Fruit fly (Drosophila melanogaster) whole organism, embryonic: Measurements from ENCODE around the gene CG4613.
A peak's percentile ranks its signal among the peaks of the same experiment; 100 is the strongest.

Experiments used
- BEAF-32 ChIP-seq: fragments of 200-800 bp; sonication (Bioruptor generic); optimal IDR thresholded peaks from 3 replicates; lab custom pipeline; 2017; ENCODE audit warnings: missing biosample characterization, missing genetic modification characterization, mild to moderate bottlenecking, moderate library complexity, missing genetic modification reagents
- CG11456 ChIP-seq: fragments of 200-800 bp; sonication (Bioruptor generic); IDR thresholded peaks from 3 replicates; pipeline ENCODE4 v1.3.6; 2022; ENCODE audit warnings: missing biosample characterization, missing genetic modification characterization
- CG12391 ChIP-seq: fragments of 200-800 bp; sonication (Bioruptor generic); optimal IDR thresholded peaks from 3 replicates; lab custom pipeline; 2018; ENCODE audit warnings: missing biosample characterization, mild to moderate bottlenecking, missing genetic modification characterization, moderate library complexity
- CG15514 ChIP-seq: fragments of 200-800 bp; sonication (Bioruptor generic); optimal IDR thresholded peaks from 3 replicates; lab custom pipeline; 2017; ENCODE audit warnings: missing biosample characterization, missing genetic modification characterization, mild to moderate bottlenecking, moderate library complexity, missing genetic modification reagents
- CG15601 ChIP-seq: fragments of 200-800 bp; sonication (Bioruptor generic); optimal IDR thresholded peaks from 3 replicates; lab custom pipeline; 2019; ENCODE audit warnings: missing biosample characterization, mild to moderate bottlenecking, missing genetic modification characterization, moderate library complexity
- CG17361 ChIP-seq: fragments of 200-800 bp; sonication (Bioruptor generic); IDR thresholded peaks from 3 replicates; pipeline ENCODE4 v1.3.6; 2022; ENCODE audit warnings: missing biosample characterization, missing genetic modification characterization
- CG17829 ChIP-seq: fragments of 200-800 bp; optimal IDR thresholded peaks from 2 replicates; lab custom pipeline; 2019; ENCODE audit warnings: missing biosample characterization, mild to moderate bottlenecking, missing genetic modification characterization, moderate library complexity
- CG2129 ChIP-seq: fragments of 200-800 bp; sonication (Bioruptor generic); IDR thresholded peaks from 2 replicates; pipeline ENCODE4 v1.3.6; 2022; ENCODE audit warnings: missing biosample characterization, missing genetic modification characterization; ENCODE audit not compliant: partially characterized antibody
- CG33213 ChIP-seq: fragments of 200-800 bp; sonication (Bioruptor generic); optimal IDR thresholded peaks from 3 replicates; lab custom pipeline; 2016; ENCODE audit warnings: missing biosample characterization, missing genetic modification characterization
- CG4360 ChIP-seq: fragments of 200-800 bp; sonication (Bioruptor generic); IDR thresholded peaks from 2 replicates; pipeline ENCODE4 v1.3.6; 2022; ENCODE audit warnings: missing biosample characterization, missing genetic modification characterization
- CG4707 ChIP-seq: fragments of 200-800 bp; sonication (Bioruptor generic); optimal IDR thresholded peaks from 2 replicates; lab custom pipeline; 2018; ENCODE audit warnings: missing biosample characterization, mild to moderate bottlenecking, missing genetic modification characterization, moderate library complexity
- CG6254 ChIP-seq: fragments of 200-800 bp; sonication (Bioruptor generic); optimal IDR thresholded peaks from 3 replicates; lab custom pipeline; 2017; ENCODE audit warnings: mild to moderate bottlenecking, missing biosample characterization, missing genetic modification reagents, missing genetic modification characterization
- CG6765 ChIP-seq: fragments of 200-800 bp; sonication (Bioruptor generic); optimal IDR thresholded peaks from 3 replicates; lab custom pipeline; 2017; ENCODE audit warnings: missing biosample characterization, mild to moderate bottlenecking, missing genetic modification characterization
- CG6791 ChIP-seq: fragments of 200-800 bp; sonication (Bioruptor generic); IDR thresholded peaks from 3 replicates; pipeline ENCODE4 v1.3.6; 2022; ENCODE audit warnings: missing biosample characterization, missing genetic modification characterization; ENCODE audit not compliant: partially characterized antibody
- CG7963 ChIP-seq: fragments of 200-800 bp; sonication (Bioruptor generic); IDR thresholded peaks from 3 replicates; pipeline ENCODE4 v1.3.6; 2022; ENCODE audit warnings: missing biosample characterization, missing genetic modification characterization; ENCODE audit not compliant: partially characterized antibody
- CG8924 ChIP-seq: fragments of 200-800 bp; optimal IDR thresholded peaks from 3 replicates; lab custom pipeline; 2019; ENCODE audit warnings: missing biosample characterization, mild to moderate bottlenecking, missing genetic modification characterization, moderate library complexity
- CTCF ChIP-seq: fragments of 200-800 bp; sonication (Bioruptor generic); optimal IDR thresholded peaks from 2 replicates; lab custom pipeline; 2017; ENCODE audit warnings: missing biosample characterization, mild to moderate bottlenecking, missing genetic modification characterization, moderate library complexity
- CoRest ChIP-seq: fragments of 200-800 bp; sonication (Bioruptor generic); optimal IDR thresholded peaks from 3 replicates; lab custom pipeline; 2018; ENCODE audit warnings: missing biosample characterization, mild to moderate bottlenecking, missing genetic modification characterization, moderate library complexity
- Dip2 ChIP-seq: fragments of 200-800 bp; sonication (Bioruptor generic); IDR thresholded peaks from 2 replicates; pipeline ENCODE4 v1.3.6; 2022; ENCODE audit warnings: missing biosample characterization, missing genetic modification characterization
- Doc3 ChIP-seq: fragments of 200-800 bp; sonication (Bioruptor generic); IDR thresholded peaks from 3 replicates; pipeline ENCODE4 v1.3.6; 2022; ENCODE audit warnings: missing biosample characterization, missing genetic modification characterization; ENCODE audit not compliant: partially characterized antibody
- Dp ChIP-seq: fragments of 200-800 bp; sonication (Bioruptor generic); optimal IDR thresholded peaks from 2 replicates; lab custom pipeline; 2018; ENCODE audit warnings: missing biosample characterization, mild to moderate bottlenecking, missing genetic modification characterization, moderate library complexity
- Eip74EF ChIP-seq, 2 experiments: fragments of 200-800 bp in 1 of 2; fragments of >200 bp in 1 of 2; sonication (Bioruptor generic) in 1 of 2; optimal IDR thresholded peaks; 2 replicates each; lab custom pipeline; 2017 to 2019; ENCODE audit warnings: missing biosample characterization in 2 of 2, missing genetic modification characterization in 2 of 2, mild to moderate bottlenecking in 1 of 2, moderate library complexity in 1 of 2
- Ets97D ChIP-seq: fragments of 200-800 bp; sonication (Bioruptor generic); optimal IDR thresholded peaks from 3 replicates; lab custom pipeline; 2016; ENCODE audit warnings: missing biosample characterization, missing genetic modification characterization
- HLH4C ChIP-seq: fragments of 200-800 bp; sonication (Bioruptor generic); IDR thresholded peaks from 3 replicates; pipeline ENCODE4 v1.3.6; 2022; ENCODE audit warnings: missing biosample characterization, missing genetic modification characterization; ENCODE audit not compliant: partially characterized antibody
- HmgZ ChIP-seq: fragments of 200-800 bp; sonication (Bioruptor generic); optimal IDR thresholded peaks from 2 replicates; lab custom pipeline; 2018; ENCODE audit warnings: missing biosample characterization, mild to moderate bottlenecking, missing genetic modification characterization
- Hsf ChIP-seq: fragments of 200-800 bp; sonication (Bioruptor generic); optimal IDR thresholded peaks from 3 replicates; lab custom pipeline; 2016; ENCODE audit warnings: missing biosample characterization, missing genetic modification characterization
- Lhr ChIP-seq: fragments of 200-800 bp; sonication (Bioruptor generic); optimal IDR thresholded peaks from 3 replicates; lab custom pipeline; 2017; ENCODE audit warnings: mild to moderate bottlenecking, missing biosample characterization, missing genetic modification reagents, missing genetic modification characterization
- Max ChIP-seq: fragments of 200-800 bp; sonication (Bioruptor generic); optimal IDR thresholded peaks from 2 replicates; lab custom pipeline; 2016; ENCODE audit warnings: missing biosample characterization, mild to moderate bottlenecking, missing genetic modification characterization
- Med ChIP-seq: fragments of 200-800 bp; sonication (Bioruptor generic); peaks from one replicate; lab custom pipeline; 2016; ENCODE audit warnings: missing biosample characterization, missing genetic modification characterization, mild to moderate bottlenecking, inconsistent platforms, moderate library complexity
- Nf-YB ChIP-seq: fragments of 200-800 bp; sonication (Bioruptor generic); optimal IDR thresholded peaks from 3 replicates; lab custom pipeline; 2019; ENCODE audit warnings: missing biosample characterization, mild to moderate bottlenecking, missing genetic modification characterization, moderate library complexity
- ash1 ChIP-seq: fragments of 200-800 bp; sonication (Bioruptor generic); optimal IDR thresholded peaks from 2 replicates; lab custom pipeline; 2018; ENCODE audit warnings: missing biosample characterization, mild to moderate bottlenecking, missing genetic modification characterization
- exex ChIP-seq: fragments of 200-800 bp; sonication (Bioruptor generic); optimal IDR thresholded peaks from 4 replicates; lab custom pipeline; 2018; ENCODE audit warnings: missing biosample characterization, mild to moderate bottlenecking, missing genetic modification characterization, moderate library complexity
- gfzf ChIP-seq: fragments of 200-800 bp; sonication (Bioruptor generic); optimal IDR thresholded peaks from 2 replicates; lab custom pipeline; 2016; ENCODE audit warnings: missing biosample characterization, mild to moderate bottlenecking, missing genetic modification characterization, moderate library complexity
- grau ChIP-seq: fragments of 200-800 bp; optimal IDR thresholded peaks from 3 replicates; lab custom pipeline; 2019; ENCODE audit warnings: missing biosample characterization, mild to moderate bottlenecking, missing genetic modification characterization, moderate library complexity
- gsb-n ChIP-seq: fragments of 200-800 bp; sonication (Bioruptor generic); optimal IDR thresholded peaks from 3 replicates; lab custom pipeline; 2018; ENCODE audit warnings: missing biosample characterization, mild to moderate bottlenecking, missing genetic modification characterization
- hb ChIP-seq: fragments of 200-800 bp; sonication (Bioruptor generic); IDR thresholded peaks from 3 replicates; pipeline ENCODE4 v1.3.6; 2022; ENCODE audit warnings: missing biosample characterization, missing genetic modification characterization; ENCODE audit not compliant: partially characterized antibody
- mld ChIP-seq: fragments of 200-800 bp; sonication (Bioruptor generic); IDR thresholded peaks from 3 replicates; pipeline ENCODE4 v1.3.6; 2022; ENCODE audit warnings: missing biosample characterization, missing genetic modification characterization; ENCODE audit not compliant: partially characterized antibody
- pho ChIP-seq: fragments of 200-800 bp; sonication (Bioruptor generic); optimal IDR thresholded peaks from 2 replicates; lab custom pipeline; 2016; ENCODE audit warnings: missing biosample characterization, missing genetic modification characterization
- pzg ChIP-seq: fragments of 200-800 bp; sonication (Bioruptor generic); optimal IDR thresholded peaks from 3 replicates; lab custom pipeline; 2018; ENCODE audit warnings: missing biosample characterization, mild to moderate bottlenecking, missing genetic modification characterization, moderate library complexity
- scrt ChIP-seq: fragments of 200-800 bp; sonication (Bioruptor generic); optimal IDR thresholded peaks from 2 replicates; lab custom pipeline; 2018; ENCODE audit warnings: missing biosample characterization, mild to moderate bottlenecking, missing genetic modification characterization, moderate library complexity
- sd ChIP-seq: fragments of 200-800 bp; sonication (Bioruptor generic); optimal IDR thresholded peaks from 3 replicates; lab custom pipeline; 2018; ENCODE audit warnings: missing biosample characterization, mild to moderate bottlenecking, missing genetic modification characterization, moderate library complexity
- sisA ChIP-seq: fragments of 200-800 bp; sonication (Bioruptor generic); IDR thresholded peaks from 2 replicates; pipeline ENCODE4 v1.3.6; 2022; ENCODE audit warnings: missing biosample characterization, missing genetic modification characterization
- sna ChIP-seq: fragments of 200-800 bp; sonication (Bioruptor generic); IDR thresholded peaks from 2 replicates; pipeline ENCODE4 v1.3.6; 2022; ENCODE audit warnings: missing biosample characterization, missing genetic modification characterization; ENCODE audit not compliant: partially characterized antibody
- stc ChIP-seq: fragments of 200-800 bp; sonication (Bioruptor generic); IDR thresholded peaks from 2 replicates; pipeline ENCODE4 v1.3.6; 2022; ENCODE audit warnings: missing biosample characterization, missing genetic modification characterization
- zen ChIP-seq: fragments of 200-800 bp; sonication (Bioruptor generic); optimal IDR thresholded peaks from 3 replicates; lab custom pipeline; 2018; ENCODE audit warnings: missing biosample characterization, mild to moderate bottlenecking, missing genetic modification characterization, moderate library complexity

The CG4613 gene

dm6 chr3L:14562672-14563071 lies 41.2 kb upstream of the CG4613 start (continued):
- peak; percentile 32 for TF ChIP-seq HmgZ
- TF ChIP-seq Dp (GFP tag; lab: Kevin White, UChicago), result peak; percentile 8
- TF ChIP-seq sd (tag; lab: Kevin White, UChicago), result peak; percentile 40
- TF ChIP-seq ash1, result no peak
- TF ChIP-seq, all 482 proteins: peak for 32

dm6 chr3L:14560664-14561063 lies 39.2 kb upstream of the CG4613 start, which contains the start of gene Lk:
Gene Lk, minus strand, starts transcription at chr3L:14560764.
- TF ChIP-seq Med, result peak; percentile 3
- TF ChIP-seq scrt (GFP tag; lab: Kevin White, UChicago), result peak; percentile 41
- no peak for TF ChIP-seq CG6254 (GFP tag; lab: Kevin White, UChicago)

DNA sequence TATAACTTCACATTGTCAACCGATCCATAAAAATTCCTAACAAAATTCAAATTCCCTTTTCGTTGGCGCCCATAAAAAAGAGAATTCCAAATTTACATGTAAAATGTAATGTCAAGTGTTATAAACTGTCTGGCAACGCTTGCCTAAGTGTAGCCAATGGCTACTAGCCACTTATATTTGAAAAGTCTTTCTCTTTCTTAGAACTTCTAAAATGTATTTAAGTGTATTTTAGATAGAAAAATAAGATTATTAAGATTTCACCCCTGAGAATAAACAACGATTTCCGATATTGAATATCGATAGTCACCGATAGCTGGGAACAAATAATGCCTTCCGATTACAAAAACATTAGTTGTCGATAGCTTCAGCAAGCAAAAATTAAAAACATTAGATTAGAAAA lies 38.2 kb upstream of the CG4613 start, which contains the start of gene CG34039:
TSS of gene CG34039 (plus strand) at position 342 of the 400 bp plus-strand sequence.
- peak; percentile 29 for TF ChIP-seq grau
- peak; percentile 72 for TF ChIP-seq Nf-YB
- TF ChIP-seq stc (GFP tag; lab: Robert Waterston, UW), result no peak
- peak; percentile 24 for TF ChIP-seq gfzf (GFP tag; lab: Kevin White, UChicago)
- peak; percentile 61; the same call in 1 of the 3 replicates for TF ChIP-seq mld
- TF ChIP-seq CG4707 (GFP tag; lab: Kevin White, UChicago), result no peak
- peak; percentile 79 for TF ChIP-seq CG15514 (GFP tag; lab: Kevin White, UChicago)
- TF ChIP-seq pho, result peak; percentile 4
- peak; percentile 33 for TF ChIP-seq CoRest (tag; lab: Kevin White, UChicago)
- peak; percentile 96 for TF ChIP-seq Doc3 (GFP tag; lab: Robert Waterston, UW)
- peak; percentile 95 for TF ChIP-seq CG6791 (GFP tag; lab: Robert Waterston, UW)
- peak; percentile 96 for TF ChIP-seq Dp (GFP tag; lab: Kevin White, UChicago)
- peak; percentile 94 for TF ChIP-seq hb (GFP tag; lab: Robert Waterston, UW)
- TF ChIP-seq CG7963 (GFP tag; lab: Robert Waterston, UW), result peak; percentile 95; the same call in 2 of the 3 replicates
- peak; percentile 28 for TF ChIP-seq zen (tag; lab: Kevin White, UChicago)
- peak; percentile 78 for TF ChIP-seq gsb-n (tag; lab: Kevin White, UChicago)
- TF ChIP-seq exex (tag; lab: Kevin White, UChicago), result peak; percentile 13
- no peak for TF ChIP-seq sisA
- peak; percentile 65 for TF ChIP-seq sd (tag; lab: Kevin White, UChicago)
- no peak for TF ChIP-seq CG11456 (GFP tag; lab: Robert Waterston, UW)
- TF ChIP-seq CG8924, result peak; percentile 51
- TF ChIP-seq Lhr (GFP tag; lab: Kevin White, UChicago), result peak; percentile 90
- peak; percentile 56 for TF ChIP-seq Ets97D (GFP tag; lab: Kevin White, UChicago)
- TF ChIP-seq sna (GFP tag; lab: Robert Waterston, UW), result peak; percentile 97
- TF ChIP-seq CG6765, result no peak
- TF ChIP-seq Dip2 (GFP tag; lab: Robert Waterston, UW), result no peak
- TF ChIP-seq CG2129 (GFP tag; lab: Robert Waterston, UW), result peak; percentile 93
- TF ChIP-seq BEAF-32, result peak; percentile 88
- TF ChIP-seq Max (GFP tag; lab: Kevin White, UChicago), result peak; percentile 21
- peak in 1 of 2 experiments; percentile 15 for TF ChIP-seq Eip74EF (GFP tag; optimal IDR thresholded peaks at IDR 0.05; lab: Kevin White, UChicago)
- TF ChIP-seq Hsf, result peak; percentile 21
- TF ChIP-seq CG4360 (GFP tag; lab: Robert Waterston, UW), result 0 out of 2 replicates have a peak, but pooled peaks have one; percentile 19
- TF ChIP-seq CG17829 (tag; lab: Kevin White, UChicago), result peak; percentile 60
- no peak for TF ChIP-seq CG17361 (GFP tag; lab: Robert Waterston, UW)
- TF ChIP-seq HLH4C (GFP tag; lab: Robert Waterston, UW), result peak; percentile 98
- TF ChIP-seq pzg, result peak; percentile 71
- peak; percentile 74 for TF ChIP-seq CTCF
- TF ChIP-seq CG12391 (tag; lab: Kevin White, UChicago), result peak; percentile 62
- TF ChIP-seq CG15601, result peak; percentile 65
- peak; percentile 31 for TF ChIP-seq CG33213 (GFP tag; lab: Kevin White, UChicago)
